Worm (Caenorhabditis elegans): ENCODE measurements around the gene F42A10.7.

ce11 chrIII:6149467-6150072 lies 28.9 kb downstream of the F42A10.7 start, which contains the start of the genes wht-7 and Y42G9A.1:
- TF ChIP-seq aly-1 (tag; optimal IDR thresholded peaks at IDR 0.05): no peak
- TF ChIP-seq flt-1 (GFP tag; IDR thresholded peaks at IDR 0.05): no peak
- TF ChIP-seq ceh-13 (GFP tag; optimal IDR thresholded peaks at IDR 0.05): no peak
- no peak for TF ChIP-seq hnd-1 (tag; optimal IDR thresholded peaks at IDR 0.05)
- TF ChIP-seq tbx-37 (GFP tag; conservative IDR thresholded peaks at IDR 0.05): no peak
